Worm (Caenorhabditis elegans) whole organism, L1 larva: Measurements from ENCODE around the gene C56G2.15.
A peak's percentile ranks its signal among the peaks of the same experiment; 100 is the strongest.

Experiments
- ama-1 ChIP-seq: fragments of 150-350 bp; optimal IDR thresholded peaks from 2 replicates; lab custom pipeline; 2014
- efl-1 ChIP-seq, 4 experiments: fragments of 150-350 bp; optimal IDR thresholded peaks in 3 of 4; peaks in 1 of 4; 1 replicate in 1 of 4; 2 replicates in 3 of 4; lab custom pipeline; 2014; ENCODE audit warnings: missing biosample characterization in 2 of 4, missing genetic modification characterization in 2 of 4, missing genetic modification reagents in 2 of 4
- fkh-10 ChIP-seq: sonication (generic microtip); optimal IDR thresholded peaks from 2 replicates; lab custom pipeline; 2017; ENCODE audit warnings: missing biosample characterization, missing genetic modification reagents, missing genetic modification characterization
- lin-35 ChIP-seq, 2 experiments: fragments of 150-350 bp; optimal IDR thresholded peaks; 2 replicates each; lab custom pipeline; 2014; ENCODE audit warnings: missing biosample characterization in 2 of 2, missing genetic modification characterization in 2 of 2, missing genetic modification reagents in 2 of 2
- nhr-76 ChIP-seq: sonication (generic microtip); optimal IDR thresholded peaks from 2 replicates; lab custom pipeline; 2017; ENCODE audit warnings: missing biosample characterization, missing genetic modification characterization
- nhr-77 ChIP-seq: fragments of 150-350 bp; optimal IDR thresholded peaks from 2 replicates; lab custom pipeline; 2014; ENCODE audit warnings: missing biosample characterization, missing genetic modification characterization
- nhr-84 ChIP-seq: sonication (generic microtip); optimal IDR thresholded peaks from 2 replicates; lab custom pipeline; 2017; ENCODE audit warnings: missing biosample characterization, missing genetic modification characterization
- skn-1 ChIP-seq: fragments of 150-350 bp; optimal IDR thresholded peaks from 2 replicates; lab custom pipeline; 2014; ENCODE audit warnings: missing biosample characterization, missing genetic modification characterization
- snpc-4 ChIP-seq: fragments of 150-350 bp; optimal IDR thresholded peaks from 2 replicates; lab custom pipeline; 2014; ENCODE audit warnings: missing biosample characterization, missing genetic modification characterization
- sptf-1 ChIP-seq: fragments of 150-350 bp; optimal IDR thresholded peaks from 2 replicates; lab custom pipeline; 2014; ENCODE audit warnings: missing biosample characterization, missing genetic modification characterization
- unc-62 ChIP-seq: fragments of 150-350 bp; optimal IDR thresholded peaks from 2 replicates; lab custom pipeline; 2014; ENCODE audit warnings: missing biosample characterization, missing genetic modification reagents, missing genetic modification characterization
- zag-1 ChIP-seq: fragments of 150-350 bp; optimal IDR thresholded peaks from 2 replicates; lab custom pipeline; 2014; ENCODE audit warnings: missing biosample characterization, missing genetic modification characterization

ce11 chrIII:6341878-6342453 lies 25.7 kb downstream of the C56G2.15 start, which contains the start of gene rpn-13:
- TF ChIP-seq fkh-10 (no peak), unc-62 (GFP tag; lab: Kevin White, UChicago) (no peak), nhr-77 (tag; lab: Kevin White, UChicago) (no peak), skn-1 (tag; lab: Kevin White, UChicago) (peak; percentile 98), nhr-84 (tag; lab: Kevin White, UChicago) (no peak), nhr-76 (tag; lab: Kevin White, UChicago) (no peak), snpc-4 (tag; lab: Kevin White, UChicago) (peak; percentile 1), lin-35 (GFP tag; optimal IDR thresholded peaks at IDR 0.05; lab: Kevin White, UChicago) (peak; percentile 70 to 83), zag-1 (no peak), efl-1 (optimal IDR thresholded peaks at IDR 0.05; lab: Kevin White, UChicago) (peak; percentile 58 to 62), efl-1 (GFP tag; optimal IDR thresholded peaks at IDR 0.05 in 1 of 2; lab: Kevin White, UChicago) (peak in 1 of 2 experiments; percentile 64), ama-1 (no peak), sptf-1 (tag; lab: Kevin White, UChicago) (no peak)
